Fruit fly (Drosophila melanogaster) whole organism, adult: ENCODE data around the gene Cfp1.

ENCODE experiments used
- CG11617 ChIP-seq: fragments of 200-800 bp; sonication (Bioruptor generic); optimal IDR thresholded peaks from 2 replicates; lab custom pipeline; 2017; ENCODE audit warnings: mild to moderate bottlenecking, missing biosample characterization, missing genetic modification reagents, missing genetic modification characterization
- CG12768 ChIP-seq: fragments of 200-800 bp; sonication (Bioruptor generic); optimal IDR thresholded peaks from 2 replicates; lab custom pipeline; 2017; ENCODE audit warnings: missing biosample characterization, missing genetic modification characterization, mild to moderate bottlenecking, moderate library complexity, missing genetic modification reagents
- CG14711 ChIP-seq: fragments of 200-800 bp; sonication (Bioruptor generic); optimal IDR thresholded peaks from 2 replicates; lab custom pipeline; 2018; ENCODE audit warnings: missing biosample characterization, mild to moderate bottlenecking, missing genetic modification characterization, moderate library complexity
- CG1620 ChIP-seq: fragments of 200-800 bp; sonication (Bioruptor generic); optimal IDR thresholded peaks from 2 replicates; lab custom pipeline; 2016; ENCODE audit warnings: missing biosample characterization, missing genetic modification characterization
- CG33017 ChIP-seq: fragments of 200-800 bp; sonication (Bioruptor generic); optimal IDR thresholded peaks from 2 replicates; lab custom pipeline; 2018; ENCODE audit warnings: missing biosample characterization, mild to moderate bottlenecking, missing genetic modification characterization, moderate library complexity
- CG5204 ChIP-seq: fragments of 200-800 bp; sonication (Bioruptor generic); optimal IDR thresholded peaks from 2 replicates; lab custom pipeline; 2016; ENCODE audit warnings: missing biosample characterization, missing genetic modification characterization
- CG7045 ChIP-seq: fragments of 200-800 bp; sonication (Bioruptor generic); optimal IDR thresholded peaks from 2 replicates; lab custom pipeline; 2017; ENCODE audit warnings: missing biosample characterization, mild to moderate bottlenecking, missing genetic modification characterization
- CG7101 ChIP-seq: fragments of 200-800 bp; sonication (Bioruptor generic); optimal IDR thresholded peaks from 2 replicates; lab custom pipeline; 2018; ENCODE audit warnings: missing biosample characterization, mild to moderate bottlenecking, missing genetic modification characterization, moderate library complexity
- Clk ChIP-seq: fragments of 200-800 bp; sonication (Bioruptor generic); optimal IDR thresholded peaks from 2 replicates; lab custom pipeline; 2017; ENCODE audit warnings: missing biosample characterization, missing genetic modification characterization
- Crg-1 ChIP-seq: fragments of 200-800 bp; sonication (Bioruptor generic); optimal IDR thresholded peaks from 2 replicates; lab custom pipeline; 2016; ENCODE audit warnings: missing biosample characterization, missing genetic modification characterization
- Hr96 ChIP-seq: fragments of 200-800 bp; sonication (Bioruptor generic); optimal IDR thresholded peaks from 2 replicates; lab custom pipeline; 2016; ENCODE audit warnings: missing biosample characterization, missing genetic modification characterization
- Mnt ChIP-seq: fragments of 200-800 bp; sonication (Bioruptor generic); optimal IDR thresholded peaks from 2 replicates; lab custom pipeline; 2016; ENCODE audit warnings: missing biosample characterization, mild to moderate bottlenecking, missing genetic modification characterization
- bab1 ChIP-seq: fragments of 200-800 bp; sonication (Bioruptor generic); optimal IDR thresholded peaks from 3 replicates; lab custom pipeline; 2019; ENCODE audit warnings: missing biosample characterization, mild to moderate bottlenecking, missing genetic modification characterization, moderate library complexity
- cic ChIP-seq: fragments of 200-800 bp; sonication (Bioruptor generic); optimal IDR thresholded peaks from 2 replicates; lab custom pipeline; 2017; ENCODE audit warnings: missing biosample characterization, mild to moderate bottlenecking, missing genetic modification characterization, moderate library complexity
- cnc ChIP-seq, 2 experiments: fragments of >200 bp; optimal IDR thresholded peaks; 2 replicates each; lab custom pipeline; 2017
- kay ChIP-seq: fragments of 200-800 bp; sonication (Bioruptor generic); peaks from one replicate; lab custom pipeline; 2016; ENCODE audit warnings: missing biosample characterization, missing genetic modification characterization, borderline replicate concordance
- ovo ChIP-seq: fragments of 200-800 bp; sonication (Bioruptor generic); optimal IDR thresholded peaks from 2 replicates; lab custom pipeline; 2016; ENCODE audit warnings: missing biosample characterization, missing genetic modification characterization
- pad ChIP-seq: fragments of 200-800 bp; sonication (Bioruptor generic); optimal IDR thresholded peaks from 3 replicates; lab custom pipeline; 2017; ENCODE audit warnings: missing biosample characterization, missing genetic modification characterization, mild to moderate bottlenecking, moderate library complexity, missing genetic modification reagents
- tj ChIP-seq: fragments of 200-800 bp; sonication (Bioruptor generic); optimal IDR thresholded peaks from 3 replicates; lab custom pipeline; 2017; ENCODE audit warnings: missing biosample characterization, mild to moderate bottlenecking, missing genetic modification characterization, moderate library complexity
- toe ChIP-seq: fragments of 200-800 bp; sonication (Bioruptor generic); optimal IDR thresholded peaks from 2 replicates; lab custom pipeline; 2016; ENCODE audit warnings: missing biosample characterization, missing genetic modification characterization

Gene Cfp1

DNA sequence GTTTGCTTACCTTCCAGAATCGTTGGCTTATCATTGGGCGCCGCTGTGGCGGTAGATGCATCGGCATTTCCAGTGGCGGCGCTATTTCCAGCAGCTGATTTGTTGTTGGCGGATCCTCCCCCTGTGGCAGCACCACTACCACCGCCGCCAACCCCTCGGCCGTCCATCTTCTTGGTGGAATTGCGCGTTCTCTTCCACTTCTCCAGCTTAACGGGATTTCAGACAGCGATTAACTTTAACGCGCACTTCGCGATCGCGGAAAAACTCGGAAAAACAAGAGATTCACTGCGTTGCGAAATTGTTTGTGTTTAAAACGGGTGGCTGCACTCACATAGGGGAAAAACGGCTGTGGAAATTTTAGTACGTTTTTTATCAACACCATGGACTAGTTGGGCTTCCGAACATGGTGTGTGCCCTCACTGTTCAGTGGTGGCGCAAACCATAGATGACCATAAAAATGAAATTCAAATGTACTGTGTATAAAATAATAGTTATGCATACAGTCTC, 10.1 kb upstream of the Cfp1 start, which contains the start of gene c11.1:
c11.1 (minus strand) TSS at position 335 of the 507 bp plus-strand sequence.
- TF ChIP-seq Mnt (GFP tag; lab: Kevin White, UChicago) (peak; percentile 56), bab1 (GFP tag; lab: Kevin White, UChicago) (peak; percentile 49), Crg-1 (no peak), tj (GFP tag; lab: Kevin White, UChicago) (peak; percentile 9)

DNA sequence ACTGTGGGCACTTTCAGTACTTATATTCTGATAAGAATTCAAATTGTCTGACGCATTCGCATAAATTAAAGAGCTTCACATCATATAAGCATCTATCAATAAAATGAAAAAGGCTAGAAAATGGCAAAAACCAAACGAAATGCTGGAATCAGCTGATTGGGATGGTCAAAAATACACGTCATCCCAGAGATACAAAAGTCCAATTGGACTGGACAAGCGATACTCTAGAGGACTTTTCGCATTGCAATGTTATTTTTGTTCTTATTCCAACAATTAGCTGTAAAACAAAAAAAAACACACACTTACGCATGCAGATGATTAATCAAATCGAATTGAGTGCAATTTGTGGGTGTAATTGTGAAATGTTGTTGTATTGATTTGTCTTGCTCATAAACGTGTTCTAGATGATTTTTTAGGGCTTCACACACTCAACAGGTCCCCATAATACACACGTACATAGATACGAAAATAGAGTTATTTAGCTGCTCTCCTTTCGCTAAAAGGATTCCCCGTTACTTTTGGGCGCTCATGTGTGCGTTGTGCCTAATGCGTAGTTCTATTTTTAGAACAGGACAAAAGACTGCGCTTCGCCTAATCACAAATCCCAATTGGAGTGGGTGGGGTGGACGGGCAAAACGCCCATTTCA, 9.4 kb upstream of the Cfp1 start:
- no peak for TF ChIP-seq kay (GFP tag; lab: Kevin White, UChicago)
- no peak for TF ChIP-seq CG14711
- TF ChIP-seq pad (GFP tag; lab: Kevin White, UChicago), result peak; percentile 40
- TF ChIP-seq CG1620 (GFP tag; lab: Kevin White, UChicago), result no peak

DNA sequence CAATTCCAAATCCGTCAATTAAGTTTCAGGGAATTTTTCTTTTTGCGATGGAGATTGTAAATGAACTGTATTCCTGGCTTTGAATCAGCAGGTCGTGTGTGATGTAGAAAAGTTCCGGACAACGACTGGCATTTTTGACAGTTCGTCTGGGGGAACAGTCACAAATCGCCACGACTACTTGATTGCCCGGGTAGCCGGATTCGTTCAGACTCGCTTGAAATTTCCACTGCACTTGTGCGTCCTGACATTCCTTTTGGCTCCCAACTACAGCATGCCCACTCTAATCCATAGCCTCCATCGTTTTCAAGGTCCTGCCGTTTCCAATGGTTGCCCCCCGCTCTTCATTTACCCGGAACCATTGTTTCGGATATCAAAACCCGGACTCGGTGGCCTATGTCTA, 2.9 kb downstream of the Cfp1 start, which contains the start of gene CG17440:
CG17440 (minus strand) TSS at position 101 of the 400 bp plus-strand sequence.
- TF ChIP-seq Hr96 (GFP tag; lab: Kevin White, UChicago) (no peak), CG7101 (tag; lab: Kevin White, UChicago) (no peak), CG11617 (GFP tag; lab: Kevin White, UChicago) (no peak), cic (GFP tag; lab: Kevin White, UChicago) (no peak), CG12768 (GFP tag; lab: Kevin White, UChicago) (no peak), ovo (GFP tag; lab: Kevin White, UChicago) (no peak)

dm6 chrX:9267598-9267997, 5.2 kb downstream of the Cfp1 start, which contains the start of gene Erk7:
Erk7 (minus strand) TSS chrX:9267698.
- TF ChIP-seq cic (GFP tag; lab: Kevin White, UChicago), result no peak
- TF ChIP-seq CG7045, result no peak
- TF ChIP-seq CG7101 (tag; lab: Kevin White, UChicago), result no peak
- TF ChIP-seq CG11617 (GFP tag; lab: Kevin White, UChicago), result no peak
- no peak for TF ChIP-seq CG14711
- TF ChIP-seq kay (GFP tag; lab: Kevin White, UChicago), result no peak
- no peak for TF ChIP-seq CG33017 (tag; lab: Kevin White, UChicago)
- TF ChIP-seq bab1 (GFP tag; lab: Kevin White, UChicago), result no peak
- TF ChIP-seq Crg-1, result no peak
- no peak for TF ChIP-seq pad (GFP tag; lab: Kevin White, UChicago)
- TF ChIP-seq CG1620 (GFP tag; lab: Kevin White, UChicago), result no peak

- TF ChIP-seq Mnt (GFP tag; lab: Kevin White, UChicago) (no peak), CG7101 (tag; lab: Kevin White, UChicago) (no peak), CG11617 (GFP tag; lab: Kevin White, UChicago) (no peak), bab1 (GFP tag; lab: Kevin White, UChicago) (no peak), CG5204 (GFP tag; lab: Kevin White, UChicago) (no peak), Hr96 (GFP tag; lab: Kevin White, UChicago) (no peak), kay (GFP tag; lab: Kevin White, UChicago) (no peak), CG33017 (tag; lab: Kevin White, UChicago) (no peak)
Observed at dm6 chrX:9266082-9266481, 6.7 kb downstream of the Cfp1 start.

DNA sequence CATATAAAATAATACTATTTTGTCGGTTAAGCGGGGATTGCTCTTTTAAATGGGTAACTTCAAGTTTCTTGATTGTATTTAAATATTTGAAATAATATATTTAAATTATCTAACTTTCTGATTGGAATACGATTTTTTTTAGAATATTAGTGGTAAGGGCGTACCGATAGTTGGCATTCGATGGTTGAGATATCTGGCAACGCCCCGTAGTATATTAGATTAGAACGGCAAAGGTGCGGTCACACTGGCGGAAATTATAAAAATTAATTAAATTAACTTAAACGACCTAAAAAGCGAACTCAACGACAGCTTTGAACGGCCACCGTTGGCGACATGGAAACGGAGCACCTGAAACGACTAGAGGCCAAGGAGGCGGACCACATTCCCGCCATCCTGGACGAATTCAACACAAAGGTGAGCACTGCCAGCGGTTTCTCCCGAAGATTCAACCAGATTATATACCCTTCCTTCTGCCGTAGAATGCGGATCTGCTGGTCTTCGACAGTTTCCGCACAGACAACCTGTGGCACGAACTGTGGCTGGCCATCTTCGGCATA, 16.7 kb downstream of the Cfp1 start, which contains the start of gene ric8a:
ric8a (plus strand) TSS at position 205 of the 557 bp plus-strand sequence.
- TF ChIP-seq toe (GFP tag; lab: Kevin White, UChicago) (no peak), cic (GFP tag; lab: Kevin White, UChicago) (no peak), bab1 (GFP tag; lab: Kevin White, UChicago) (no peak), tj (GFP tag; lab: Kevin White, UChicago) (peak; percentile 7), Clk (GFP tag; lab: Kevin White, UChicago) (no peak), ovo (GFP tag; lab: Kevin White, UChicago) (no peak), CG7101 (tag; lab: Kevin White, UChicago) (no peak), CG11617 (GFP tag; lab: Kevin White, UChicago) (peak; percentile 4), CG14711 (peak; percentile 20), Mnt (GFP tag; lab: Kevin White, UChicago) (peak; percentile 19)

- TF ChIP-seq CG1620 (GFP tag; lab: Kevin White, UChicago) (no peak), cnc (optimal IDR thresholded peaks at IDR 0.05; lab: Kevin White, UChicago) (no peak), CG7101 (tag; lab: Kevin White, UChicago) (no peak), Crg-1 (no peak)
Observed at dm6 chrX:9255021-9255420, 17.7 kb downstream of the Cfp1 start.
